Fruit fly (Drosophila melanogaster): ENCODE measurements around the gene CG14456.

CG14456 gene

DNA sequence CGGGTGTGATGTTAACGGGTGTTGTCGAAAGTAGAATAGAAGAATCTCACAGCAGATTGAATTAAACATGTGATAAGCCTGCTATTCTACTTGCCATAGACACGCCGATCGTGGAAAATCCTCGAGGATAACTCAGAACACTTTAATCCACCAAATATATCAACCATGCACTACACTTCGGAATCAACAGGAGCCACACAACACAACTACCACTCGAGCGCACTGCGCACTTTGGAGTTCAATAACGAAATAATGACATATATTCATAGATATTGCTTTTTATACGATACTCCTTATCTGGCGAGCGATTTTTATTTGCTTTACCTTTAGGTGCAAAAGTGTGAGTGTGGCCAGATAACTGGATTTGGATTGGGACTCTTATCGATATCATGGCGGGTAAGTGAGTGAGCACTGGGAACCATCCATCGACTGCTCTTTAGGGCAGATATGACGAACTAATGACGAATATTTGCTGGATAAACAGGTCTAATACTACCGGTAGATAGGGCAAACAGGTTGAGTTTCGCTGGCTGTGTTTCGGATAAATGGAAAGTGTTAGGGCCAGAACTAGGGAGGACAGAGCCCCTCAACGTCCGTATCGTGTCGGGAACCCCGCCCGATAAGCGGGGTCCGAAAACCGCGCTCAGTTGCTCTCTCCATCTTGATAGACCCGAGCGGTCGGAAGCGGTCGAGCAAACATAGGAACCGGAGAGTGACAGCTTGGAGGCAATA is 17.6 kb upstream of the CG14456 start, which contains the start of gene Jhbp6 (continued):
- no peak for TF ChIP-seq otp (GFP tag; IDR thresholded peaks at IDR 0.05)
- peak; percentile 19 for TF ChIP-seq exex (tag; optimal IDR thresholded peaks at IDR 0.05)
- TF ChIP-seq CG10565 (GFP tag; optimal IDR thresholded peaks at IDR 0.05) = no peak
- TF ChIP-seq CG15073 (GFP tag; optimal IDR thresholded peaks at IDR 0.05) = no peak
- no peak for TF ChIP-seq CG10267 (tag; optimal IDR thresholded peaks at IDR 0.05)
- TF ChIP-seq CG10654 (GFP tag; optimal IDR thresholded peaks at IDR 0.05) = no peak
- no peak for TF ChIP-seq CG12391 (tag; optimal IDR thresholded peaks at IDR 0.05)
- TF ChIP-seq zfh1 (GFP tag; IDR thresholded peaks at IDR 0.05) = no peak
- TF ChIP-seq Trl (optimal IDR thresholded peaks at IDR 0.05) = peak in 1 of 2 experiments; percentile 9
- no peak for TF ChIP-seq Trl (GFP tag; optimal IDR thresholded peaks at IDR 0.05)
- TF ChIP-seq Abd-B (GFP tag; optimal IDR thresholded peaks at IDR 0.05) = no peak
- TF ChIP-seq sug (tag; optimal IDR thresholded peaks at IDR 0.05) = peak; percentile 7
- no peak for TF ChIP-seq Fer1 (GFP tag; optimal IDR thresholded peaks at IDR 0.05)
- no peak for TF ChIP-seq nerfin-1 (tag; optimal IDR thresholded peaks at IDR 0.05)
- TF ChIP-seq gfzf (GFP tag; optimal IDR thresholded peaks at IDR 0.05) = peak; percentile 23
- TF ChIP-seq stwl (tag; optimal IDR thresholded peaks at IDR 0.05) = peak; percentile 36

dm6 chr3L:22670174-22670573 is 16.8 kb upstream of the CG14456 start:
- TF ChIP-seq CG12155 (GFP tag; optimal IDR thresholded peaks at IDR 0.05) (no peak), NFAT (GFP tag; IDR thresholded peaks at IDR 0.05) (no peak), twi (tag; optimal IDR thresholded peaks at IDR 0.05) (peak; percentile 33), sug (tag; optimal IDR thresholded peaks at IDR 0.05) (peak; percentile 46), CG34376 (GFP tag; optimal IDR thresholded peaks at IDR 0.05) (peak; percentile 34), Hand (GFP tag; optimal IDR thresholded peaks at IDR 0.05) (no peak), CG6272 (GFP tag; IDR thresholded peaks at IDR 0.05) (no peak), exex (tag; optimal IDR thresholded peaks at IDR 0.05) (peak; percentile 74), HmgZ (tag; optimal IDR thresholded peaks at IDR 0.05) (peak; percentile 6), ab (GFP tag; optimal IDR thresholded peaks at IDR 0.05) (no peak), MBD-R2 (GFP tag; IDR thresholded peaks at IDR 0.05) (no peak), Optix (GFP tag; IDR thresholded peaks at IDR 0.05) (no peak), CG11504 (tag; optimal IDR thresholded peaks at IDR 0.05) (no peak), Vsx1 (GFP tag; optimal IDR thresholded peaks at IDR 0.05) (no peak), Pdp1 (GFP tag; optimal IDR thresholded peaks at IDR 0.05) (peak in 1 of 2 experiments; percentile 90), sd (tag; optimal IDR thresholded peaks at IDR 0.05) (peak; percentile 83), Bteb2 (GFP tag; optimal IDR thresholded peaks at IDR 0.05) (no peak), grn (GFP tag; optimal IDR thresholded peaks at IDR 0.05) (peak; percentile 94), CG12942 (GFP tag; optimal IDR thresholded peaks at IDR 0.05) (no peak), chinmo (GFP tag; IDR thresholded peaks at IDR 0.05; ENCODE audit: partially characterized antibody) (0 out of 4 replicates have a peak, but pooled peaks have one; percentile 19), br (optimal IDR thresholded peaks at IDR 0.05) (no peak), CG11247 (GFP tag; IDR thresholded peaks at IDR 0.05) (no peak), mirr (GFP tag; optimal IDR thresholded peaks at IDR 0.05) (no peak), trem (tag; optimal IDR thresholded peaks at IDR 0.05) (no peak), Doc2 (GFP tag; IDR thresholded peaks at IDR 0.05) (no peak), Fer1 (GFP tag; optimal IDR thresholded peaks at IDR 0.05) (no peak), Taf1 (GFP tag; IDR thresholded peaks at IDR 0.05) (no peak)
